Worm (Caenorhabditis elegans): ENCODE measurements around the gene ethe-1.

Gene ethe-1

DNA sequence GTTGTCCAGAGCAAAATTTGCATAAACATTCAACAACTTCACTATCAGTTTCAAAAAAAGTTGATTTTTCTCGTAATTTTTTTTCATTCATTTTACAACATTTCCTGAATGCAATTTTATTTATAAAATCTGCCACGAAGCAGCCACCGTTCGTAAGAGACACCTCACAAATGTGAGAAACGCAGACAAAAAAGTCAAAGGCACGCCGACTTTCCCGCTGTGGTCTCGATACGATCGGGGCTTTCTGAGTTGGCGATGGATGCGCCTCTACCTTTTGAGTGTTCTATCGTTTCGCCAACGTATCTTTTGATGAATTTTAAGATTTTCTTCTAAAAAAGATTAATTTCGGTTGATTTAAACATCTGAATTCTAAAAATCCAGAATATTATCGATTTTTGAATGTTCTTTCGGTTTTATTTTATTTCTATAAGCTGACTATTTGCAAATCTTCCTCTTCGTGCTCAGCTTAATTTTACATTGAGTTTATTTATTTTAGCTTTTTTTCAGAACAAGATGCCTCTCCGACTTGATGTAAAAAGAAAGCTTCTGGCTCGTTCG lies 49.3 kb downstream of the ethe-1 start, which contains the start of gene copb-2:
TSS of gene copb-2 (plus strand) at position 508 of the 558 bp plus-strand sequence.
- peak in 1 of 3 experiments; percentile 52 for TF ChIP-seq lin-35 (GFP tag; optimal IDR thresholded peaks at IDR 0.05)
- 0 out of 2 replicates have a peak, but pooled peaks have one; percentile 21 for TF ChIP-seq hmg-20 (GFP tag; IDR thresholded peaks at IDR 0.05)
- TF ChIP-seq ZK185.1 (tag; optimal IDR thresholded peaks at IDR 0.05; ENCODE audit: poor library complexity, severe bottlenecking), result peak; percentile 38
- peak; percentile 10 for TF ChIP-seq dpl-1 (GFP tag; optimal IDR thresholded peaks at IDR 0.05)
- TF ChIP-seq Y67H2A.10 (GFP tag; conservative IDR thresholded peaks at IDR 0.05), result no peak
- peak; percentile 63 for TF ChIP-seq attf-5 (GFP tag; optimal IDR thresholded peaks at IDR 0.05)
- peak; percentile 90 to 94 for TF ChIP-seq let-607 (tag; optimal IDR thresholded peaks at IDR 0.05)
- peak; percentile 52 for TF ChIP-seq tbp1 (GFP tag; optimal IDR thresholded peaks at IDR 0.05)
- peak; percentile 38 for TF ChIP-seq snpc-3.4 (tag; optimal IDR thresholded peaks at IDR 0.05)
- no peak for TF ChIP-seq Y79H2A.3 (GFP tag; conservative IDR thresholded peaks at IDR 0.05)
- peak; percentile 88 for TF ChIP-seq F33H1.4 (GFP tag; IDR thresholded peaks at IDR 0.05)
- no peak for TF ChIP-seq ccch-3 (GFP tag; optimal IDR thresholded peaks at IDR 0.05)
- TF ChIP-seq nfya-1 (tag; optimal IDR thresholded peaks at IDR 0.05; ENCODE audit: borderline replicate concordance, insufficient read depth), result no peak
- no peak for TF ChIP-seq gei-17 (GFP tag; optimal IDR thresholded peaks at IDR 0.05)
- 0 out of 2 replicates have a peak, but pooled peaks have one; percentile 10 for TF ChIP-seq ekl-4 (GFP tag; IDR thresholded peaks at IDR 0.05)
- TF ChIP-seq lsl-1 (GFP tag; optimal IDR thresholded peaks at IDR 0.05), result peak; percentile 37
- peak; percentile 13 for TF ChIP-seq snpc-4 (GFP tag; optimal IDR thresholded peaks at IDR 0.05)
- peak; percentile 70 to 80 (median 75) for TF ChIP-seq snpc-4 (tag; optimal IDR thresholded peaks at IDR 0.05)
- peak; percentile 89 for TF ChIP-seq hmg-1.2 (GFP tag; IDR thresholded peaks at IDR 0.05)
- peak; percentile 79 for TF ChIP-seq snpc-1.1 (tag; optimal IDR thresholded peaks at IDR 0.05; ENCODE audit: insufficient read depth)
- TF ChIP-seq hlh-26 (GFP tag; conservative IDR thresholded peaks at IDR 0.05), result no peak
- TF ChIP-seq pbrm-1 (GFP tag; IDR thresholded peaks at IDR 0.05), result peak; percentile 59; the same call in 1 of the 2 replicates
- no peak for TF ChIP-seq ets-4 (GFP tag; optimal IDR thresholded peaks at IDR 0.05)
- peak; percentile 16 for TF ChIP-seq nhr-80 (tag; optimal IDR thresholded peaks at IDR 0.05)

ce11 chrIV:9457400-9457799 lies 51.2 kb downstream of the ethe-1 start, which contains the start of gene cutl-17:
Gene cutl-17 (minus strand): TSS chrIV:9457500.
- TF ChIP-seq ZK185.1 (tag; optimal IDR thresholded peaks at IDR 0.05; ENCODE audit: poor library complexity, severe bottlenecking), result no peak
- TF ChIP-seq D2030.7 (GFP tag; IDR thresholded peaks at IDR 0.05), result no peak
- no peak for TF ChIP-seq bed-2 (GFP tag; IDR thresholded peaks at IDR 0.05)
- no peak for TF ChIP-seq ceh-58 (GFP tag; IDR thresholded peaks at IDR 0.05)
- TF ChIP-seq madf-10 (tag; optimal IDR thresholded peaks at IDR 0.05), result no peak
- no peak for TF ChIP-seq mxl-1 (tag; optimal IDR thresholded peaks at IDR 0.05)
- TF ChIP-seq hmg-1.2 (GFP tag; IDR thresholded peaks at IDR 0.05), result no peak
- no peak for TF ChIP-seq lsl-1 (GFP tag; optimal IDR thresholded peaks at IDR 0.05)
- no peak for TF ChIP-seq ceh-91 (GFP tag; IDR thresholded peaks at IDR 0.05)
- TF ChIP-seq C06A6.2 (GFP tag; conservative IDR thresholded peaks at IDR 0.05), result no peak
- no peak for TF ChIP-seq pha-4 (tag; optimal IDR thresholded peaks at IDR 0.05)
- TF ChIP-seq nfya-2 (GFP tag; IDR thresholded peaks at IDR 0.05), result no peak
- no peak for TF ChIP-seq dpl-1 (GFP tag; optimal IDR thresholded peaks at IDR 0.05)
- no peak for TF ChIP-seq rec-8 (tag; optimal IDR thresholded peaks at IDR 0.05)
- TF ChIP-seq hlh-12 (tag; optimal IDR thresholded peaks at IDR 0.05), result no peak
- TF ChIP-seq Y67H2A.10 (GFP tag; conservative IDR thresholded peaks at IDR 0.05), result no peak
- TF ChIP-seq hsf-1 (GFP tag; IDR thresholded peaks at IDR 0.05), result no peak
- TF ChIP-seq tbx-9 (tag; optimal IDR thresholded peaks at IDR 0.05; ENCODE audit: borderline replicate concordance), result no peak
